Fruit fly (Drosophila melanogaster) whole organism, embryonic: ENCODE results near the gene CG42671.

ENCODE experiments used
- BEAF-32 ChIP-seq: fragments of 200-800 bp; sonication (Bioruptor generic); optimal IDR thresholded peaks from 3 replicates; lab custom pipeline; 2017; ENCODE audit warnings: missing biosample characterization, missing genetic modification characterization, mild to moderate bottlenecking, moderate library complexity, missing genetic modification reagents
- Bteb2 ChIP-seq: fragments of 200-800 bp; sonication (Bioruptor generic); optimal IDR thresholded peaks from 2 replicates; lab custom pipeline; 2016; ENCODE audit warnings: missing biosample characterization, missing genetic modification characterization
- CG10431 ChIP-seq: fragments of 200-800 bp; sonication (Bioruptor generic); optimal IDR thresholded peaks from 3 replicates; lab custom pipeline; 2018; ENCODE audit warnings: missing biosample characterization, mild to moderate bottlenecking, missing genetic modification characterization
- CG10565 ChIP-seq: fragments of 200-800 bp; sonication (Bioruptor generic); optimal IDR thresholded peaks from 3 replicates; lab custom pipeline; 2016; ENCODE audit warnings: missing biosample characterization, mild to moderate bottlenecking, missing genetic modification characterization
- CG12744 ChIP-seq: fragments of 200-800 bp; sonication (Bioruptor generic); optimal IDR thresholded peaks from 2 replicates; lab custom pipeline; 2016; ENCODE audit warnings: missing biosample characterization, missing genetic modification characterization
- CG13624 ChIP-seq: fragments of 200-800 bp; sonication (Bioruptor generic); optimal IDR thresholded peaks from 2 replicates; lab custom pipeline; 2016; ENCODE audit warnings: missing biosample characterization, missing genetic modification characterization
- CG13775 ChIP-seq: fragments of 200-800 bp; sonication (Bioruptor generic); optimal IDR thresholded peaks from 3 replicates; lab custom pipeline; 2017; ENCODE audit warnings: missing biosample characterization, mild to moderate bottlenecking, missing genetic modification characterization
- CG14014 ChIP-seq: fragments of 200-800 bp; sonication (Bioruptor generic); IDR thresholded peaks from 2 replicates; pipeline ENCODE4 v1.3.6; 2022; ENCODE audit warnings: missing biosample characterization, missing genetic modification characterization
- CG1602 ChIP-seq: fragments of 200-800 bp; sonication (Bioruptor generic); optimal IDR thresholded peaks from 3 replicates; lab custom pipeline; 2016; ENCODE audit warnings: missing biosample characterization, missing genetic modification characterization
- CG16779 ChIP-seq: fragments of 200-800 bp; sonication (Bioruptor generic); IDR thresholded peaks from 2 replicates; pipeline ENCODE4 v1.3.6; 2022; ENCODE audit warnings: missing biosample characterization, missing genetic modification characterization
- CG17612 ChIP-seq: fragments of 200-800 bp; sonication (Bioruptor generic); IDR thresholded peaks from 2 replicates; pipeline ENCODE4 v1.3.6; 2022; ENCODE audit warnings: missing biosample characterization, missing genetic modification characterization
- CG31388 ChIP-seq: fragments of 200-800 bp; sonication (Bioruptor generic); optimal IDR thresholded peaks from 2 replicates; lab custom pipeline; 2016; ENCODE audit warnings: missing biosample characterization, missing genetic modification characterization
- CG6654 ChIP-seq: fragments of 200-800 bp; sonication (Bioruptor generic); optimal IDR thresholded peaks from 2 replicates; lab custom pipeline; 2017; ENCODE audit warnings: missing biosample characterization, mild to moderate bottlenecking, missing genetic modification characterization
- CG7745 ChIP-seq: fragments of 200-800 bp; sonication (Bioruptor generic); optimal IDR thresholded peaks from 2 replicates; lab custom pipeline; 2018; ENCODE audit warnings: missing biosample characterization, mild to moderate bottlenecking, missing genetic modification characterization, moderate library complexity
- CG8944 ChIP-seq: fragments of 200-800 bp; sonication (Bioruptor generic); optimal IDR thresholded peaks from 3 replicates; lab custom pipeline; 2016; ENCODE audit warnings: missing biosample characterization, missing genetic modification characterization
- Chrac-16 ChIP-seq: fragments of 200-800 bp; sonication (Bioruptor generic); optimal IDR thresholded peaks from 3 replicates; lab custom pipeline; 2016; ENCODE audit warnings: missing biosample characterization, missing genetic modification characterization
- CrebB ChIP-seq: fragments of 200-800 bp; sonication (Bioruptor generic); optimal IDR thresholded peaks from 3 replicates; lab custom pipeline; 2018; ENCODE audit warnings: missing biosample characterization, mild to moderate bottlenecking, missing genetic modification characterization
- Dbx ChIP-seq: fragments of 200-800 bp; sonication (Bioruptor generic); IDR thresholded peaks from 3 replicates; pipeline ENCODE4 v1.3.6; 2022; ENCODE audit warnings: missing biosample characterization, missing genetic modification characterization
- Ets65A ChIP-seq: fragments of 200-800 bp; sonication (Bioruptor generic); peaks from one replicate; lab custom pipeline; 2016; ENCODE audit warnings: missing biosample characterization, missing genetic modification characterization
- Ets97D ChIP-seq: fragments of 200-800 bp; sonication (Bioruptor generic); optimal IDR thresholded peaks from 3 replicates; lab custom pipeline; 2016; ENCODE audit warnings: missing biosample characterization, missing genetic modification characterization
- Fer3 ChIP-seq: fragments of 200-800 bp; sonication (Bioruptor generic); optimal IDR thresholded peaks from 2 replicates; lab custom pipeline; 2018; ENCODE audit warnings: missing biosample characterization, mild to moderate bottlenecking, missing genetic modification characterization, moderate library complexity
- HmgD ChIP-seq: fragments of 200-800 bp; sonication (Bioruptor generic); optimal IDR thresholded peaks from 3 replicates; lab custom pipeline; 2016; ENCODE audit warnings: missing biosample characterization, missing genetic modification characterization
- Lhr ChIP-seq: fragments of 200-800 bp; sonication (Bioruptor generic); optimal IDR thresholded peaks from 3 replicates; lab custom pipeline; 2017; ENCODE audit warnings: mild to moderate bottlenecking, missing biosample characterization, missing genetic modification reagents, missing genetic modification characterization
- Mad ChIP-seq: fragments of 200-800 bp; sonication (Bioruptor generic); optimal IDR thresholded peaks from 2 replicates; lab custom pipeline; 2016; ENCODE audit warnings: missing biosample characterization, missing genetic modification characterization
- Meics ChIP-seq: fragments of 200-800 bp; sonication (Bioruptor generic); optimal IDR thresholded peaks from 2 replicates; lab custom pipeline; 2017; ENCODE audit warnings: missing biosample characterization, mild to moderate bottlenecking, missing genetic modification characterization
- NfI ChIP-seq: fragments of 200-800 bp; sonication (Bioruptor generic); optimal IDR thresholded peaks from 3 replicates; lab custom pipeline; 2018; ENCODE audit warnings: missing biosample characterization, mild to moderate bottlenecking, missing genetic modification characterization, moderate library complexity
- Optix ChIP-seq: fragments of 200-800 bp; sonication (Bioruptor generic); IDR thresholded peaks from 3 replicates; pipeline ENCODE4 v1.3.6; 2022; ENCODE audit warnings: missing biosample characterization, missing genetic modification characterization
- Ptx1 ChIP-seq: fragments of 200-800 bp; sonication (Bioruptor generic); IDR thresholded peaks from 2 replicates; pipeline ENCODE4 v1.3.6; 2022; ENCODE audit warnings: missing biosample characterization, missing genetic modification characterization
- Side ChIP-seq: fragments of 200-800 bp; sonication (Bioruptor generic); optimal IDR thresholded peaks from 2 replicates; lab custom pipeline; 2016; ENCODE audit warnings: missing biosample characterization, missing genetic modification characterization
- Tbp ChIP-seq: fragments of >200 bp; optimal IDR thresholded peaks from 2 replicates; lab custom pipeline; 2018; ENCODE audit warnings: missing biosample characterization, missing genetic modification characterization
- ara ChIP-seq: fragments of 200-800 bp; sonication (Bioruptor generic); IDR thresholded peaks from 2 replicates; pipeline ENCODE4 v1.3.6; 2022; ENCODE audit warnings: missing biosample characterization, missing genetic modification characterization
- cad ChIP-seq: fragments of >200 bp; optimal IDR thresholded peaks from 2 replicates; lab custom pipeline; 2017; ENCODE audit warnings: missing biosample characterization, missing genetic modification characterization
- caup ChIP-seq: fragments of 200-800 bp; sonication (Bioruptor generic); optimal IDR thresholded peaks from 3 replicates; lab custom pipeline; 2017; ENCODE audit warnings: missing biosample characterization, mild to moderate bottlenecking, missing genetic modification characterization, moderate library complexity; ENCODE audit not compliant: severe bottlenecking
- chinmo ChIP-seq: fragments of 200-800 bp; sonication (Bioruptor generic); IDR thresholded peaks from 4 replicates; pipeline ENCODE4 v1.3.6; 2022; ENCODE audit warnings: missing biosample characterization, missing genetic modification characterization; ENCODE audit not compliant: partially characterized antibody
- corto ChIP-seq: fragments of 200-800 bp; sonication (Bioruptor generic); optimal IDR thresholded peaks from 2 replicates; lab custom pipeline; 2016; ENCODE audit warnings: missing biosample characterization, mild to moderate bottlenecking, missing genetic modification characterization, moderate library complexity
- crc ChIP-seq: fragments of 200-800 bp; sonication (Bioruptor generic); optimal IDR thresholded peaks from 2 replicates; lab custom pipeline; 2016; ENCODE audit warnings: missing biosample characterization, missing genetic modification characterization
- dmrt99B ChIP-seq: fragments of 200-800 bp; sonication (Bioruptor generic); optimal IDR thresholded peaks from 2 replicates; lab custom pipeline; 2018; ENCODE audit warnings: missing biosample characterization, mild to moderate bottlenecking, missing genetic modification characterization, moderate library complexity
- ewg ChIP-seq: fragments of 200-800 bp; sonication (Bioruptor generic); optimal IDR thresholded peaks from 3 replicates; lab custom pipeline; 2017; ENCODE audit warnings: mild to moderate bottlenecking, missing biosample characterization, missing genetic modification reagents, missing genetic modification characterization
- fd102C ChIP-seq: fragments of 200-800 bp; sonication (Bioruptor generic); optimal IDR thresholded peaks from 2 replicates; lab custom pipeline; 2018; ENCODE audit warnings: missing biosample characterization, mild to moderate bottlenecking, missing genetic modification characterization, moderate library complexity
- gsb-n ChIP-seq: fragments of 200-800 bp; sonication (Bioruptor generic); optimal IDR thresholded peaks from 3 replicates; lab custom pipeline; 2018; ENCODE audit warnings: missing biosample characterization, mild to moderate bottlenecking, missing genetic modification characterization
- kni ChIP-seq: fragments of 200-800 bp; sonication (Bioruptor generic); optimal IDR thresholded peaks from 3 replicates; lab custom pipeline; 2017; ENCODE audit warnings: mild to moderate bottlenecking, missing biosample characterization, missing genetic modification reagents, missing genetic modification characterization
- nau ChIP-seq: fragments of 200-800 bp; sonication (Bioruptor generic); optimal IDR thresholded peaks from 3 replicates; lab custom pipeline; 2017; ENCODE audit warnings: missing biosample characterization, mild to moderate bottlenecking, missing genetic modification characterization, missing genetic modification reagents
- oc ChIP-seq: fragments of 200-800 bp; sonication (Bioruptor generic); optimal IDR thresholded peaks from 2 replicates; lab custom pipeline; 2018; ENCODE audit warnings: missing biosample characterization, mild to moderate bottlenecking, missing genetic modification characterization, moderate library complexity
- phol ChIP-seq: fragments of 200-800 bp; sonication (Bioruptor generic); optimal IDR thresholded peaks from 3 replicates; lab custom pipeline; 2018; ENCODE audit warnings: missing biosample characterization, mild to moderate bottlenecking, missing genetic modification characterization, moderate library complexity
- prd ChIP-seq, 3 experiments: fragments of >200 bp in 2 of 3; fragments of 200-800 bp in 1 of 3; sonication (Bioruptor generic) in 1 of 3; optimal IDR thresholded peaks in 2 of 3; IDR thresholded peaks in 1 of 3; 2 replicates in 2 of 3; 3 replicates in 1 of 3; pipeline versions ENCODE4 v1.3.6 to Lab custom; 2017 to 2022; ENCODE audit warnings: missing biosample characterization in 1 of 3, missing genetic modification characterization in 1 of 3
- ro ChIP-seq: fragments of 200-800 bp; sonication (Bioruptor generic); IDR thresholded peaks from 2 replicates; pipeline ENCODE4 v1.3.6; 2022; ENCODE audit warnings: missing biosample characterization, missing genetic modification characterization
- vvl ChIP-seq: fragments of 200-800 bp; sonication (Bioruptor generic); IDR thresholded peaks from 2 replicates; pipeline ENCODE4 v1.3.6; 2022; ENCODE audit warnings: missing biosample characterization, missing genetic modification characterization
- zen2 ChIP-seq: fragments of 200-800 bp; sonication (Bioruptor generic); IDR thresholded peaks from 3 replicates; pipeline ENCODE4 v1.3.6; 2022; ENCODE audit warnings: missing biosample characterization, missing genetic modification characterization; ENCODE audit not compliant: partially characterized antibody

CG42671 gene

DNA sequence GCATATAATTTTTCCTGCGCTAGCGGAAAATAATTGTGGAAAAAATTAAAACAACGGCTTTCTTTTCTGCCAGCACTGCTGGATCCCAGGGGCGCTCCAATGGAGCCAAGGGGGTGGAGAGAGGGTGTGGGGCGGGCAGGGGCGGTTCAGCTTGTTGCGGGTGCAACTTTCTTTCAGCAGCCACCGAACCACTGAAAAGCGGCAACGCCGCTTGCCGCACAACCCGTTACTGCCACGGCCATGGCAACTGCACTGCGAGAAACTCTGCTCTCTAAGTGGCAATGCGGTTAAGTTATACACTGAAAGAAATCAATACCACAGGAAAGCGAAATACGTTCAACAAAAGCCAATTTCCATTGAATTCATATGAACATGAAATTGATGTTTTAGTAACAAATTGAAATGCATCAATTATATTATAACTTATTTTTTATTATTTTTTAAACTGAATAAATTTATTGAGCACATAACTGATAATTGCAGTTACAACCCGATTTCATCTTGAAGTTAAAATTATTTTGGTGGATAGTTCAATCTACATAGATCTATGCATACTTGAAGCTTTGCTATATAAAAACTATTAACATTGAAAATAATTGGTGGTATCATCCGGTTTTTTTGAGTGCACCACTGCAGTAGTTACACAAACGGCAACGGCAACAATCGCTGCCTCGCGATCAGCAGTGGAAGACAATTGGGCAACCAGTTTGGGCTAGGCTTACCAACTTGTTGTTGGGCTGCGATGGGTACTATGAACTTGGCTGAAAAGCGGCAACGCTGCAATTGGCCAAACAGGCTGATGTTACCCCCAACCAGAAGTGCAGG is 42.1 kb downstream of the CG42671 start (continued):
- TF ChIP-seq dmrt99B (tag; lab: Kevin White, UChicago), result peak; percentile 88
- TF ChIP-seq nau, result peak; percentile 71
- no peak for TF ChIP-seq cad (GFP tag; lab: Kevin White, UChicago)
- TF ChIP-seq CG1602 (GFP tag; lab: Kevin White, UChicago), result peak; percentile 76
- TF ChIP-seq Ets97D, result no peak
- no peak for TF ChIP-seq HmgD (GFP tag; lab: Kevin White, UChicago)
- peak; percentile 89 for TF ChIP-seq phol
- TF ChIP-seq NfI, result peak; percentile 71
- TF ChIP-seq fd102C (GFP tag; lab: Kevin White, UChicago), result no peak
- TF ChIP-seq Chrac-16, result peak; percentile 72
- TF ChIP-seq prd (optimal IDR thresholded peaks at IDR 0.05; lab: Kevin White, UChicago), result no peak
- TF ChIP-seq prd (GFP tag; IDR thresholded peaks at IDR 0.05; lab: Robert Waterston, UW), result peak; percentile 79
- TF ChIP-seq CG17612 (GFP tag; lab: Robert Waterston, UW), result no peak
- no peak for TF ChIP-seq zen2
- peak; percentile 76 for TF ChIP-seq Ets65A
- TF ChIP-seq chinmo (GFP tag; lab: Robert Waterston, UW), result 0 out of 4 replicates have a peak, but pooled peaks have one; percentile 53
- no peak for TF ChIP-seq BEAF-32
- peak; percentile 81 for TF ChIP-seq CG13775 (GFP tag; lab: Kevin White, UChicago)
- peak; percentile 44; the same call in 1 of the 2 replicates for TF ChIP-seq ara (GFP tag; lab: Robert Waterston, UW)
- no peak for TF ChIP-seq CG31388
- no peak for TF ChIP-seq Tbp (GFP tag; lab: Kevin White, UChicago)
- TF ChIP-seq gsb-n (tag; lab: Kevin White, UChicago), result peak; percentile 71
- TF ChIP-seq Ptx1 (GFP tag; lab: Robert Waterston, UW), result peak; percentile 64
- peak; percentile 25 for TF ChIP-seq CG12744 (GFP tag; lab: Kevin White, UChicago)
- peak; percentile 67; the same call in 1 of the 2 replicates for TF ChIP-seq vvl (GFP tag; lab: Robert Waterston, UW)
- TF ChIP-seq CG10431 (GFP tag; lab: Kevin White, UChicago), result peak; percentile 26
- peak; percentile 64 for TF ChIP-seq CG6654
- peak; percentile 1 for TF ChIP-seq Bteb2 (GFP tag; lab: Kevin White, UChicago)
- TF ChIP-seq Lhr, result peak; percentile 42
- TF ChIP-seq CG8944, result no peak
- TF ChIP-seq CG16779 (GFP tag; lab: Robert Waterston, UW), result peak; percentile 78
- TF ChIP-seq Dbx (GFP tag; lab: Robert Waterston, UW), result peak; percentile 91
- no peak for TF ChIP-seq crc (GFP tag; lab: Kevin White, UChicago)
- TF ChIP-seq Meics (GFP tag; lab: Kevin White, UChicago), result peak; percentile 79
- no peak for TF ChIP-seq Side
- TF ChIP-seq CrebB, result no peak
- no peak for TF ChIP-seq CG13624 (GFP tag; lab: Kevin White, UChicago)
- TF ChIP-seq Fer3 (tag; lab: Kevin White, UChicago), result peak; percentile 54
- TF ChIP-seq kni, result peak; percentile 86
- peak; percentile 67 for TF ChIP-seq ewg (GFP tag; lab: Kevin White, UChicago)
- peak; percentile 33 for TF ChIP-seq Mad (GFP tag; lab: Kevin White, UChicago)
- TF ChIP-seq Optix (GFP tag; lab: Robert Waterston, UW), result peak; percentile 73; the same call in 2 of the 3 replicates
- TF ChIP-seq caup, result peak; percentile 72
- peak; percentile 70 for TF ChIP-seq CG14014 (GFP tag; lab: Robert Waterston, UW)
- TF ChIP-seq corto (GFP tag; lab: Kevin White, UChicago), result no peak
- TF ChIP-seq CG7745, result no peak
- TF ChIP-seq oc (tag; lab: Kevin White, UChicago), result peak; percentile 37
- TF ChIP-seq ro (GFP tag; lab: Robert Waterston, UW), result no peak; the same call in 1 of the 2 replicates
- TF ChIP-seq CG10565 (GFP tag; lab: Kevin White, UChicago), result peak; percentile 19
